Worm (Caenorhabditis elegans) whole organism, mixed stage, embryonic: ENCODE measurements around the gene C33G3.4.

Experiments
- ceh-39 ChIP-seq: fragments of 150-350 bp; optimal IDR thresholded peaks from 2 replicates; lab custom pipeline; 2014; ENCODE audit warnings: missing biosample characterization, missing genetic modification characterization
- ces-1 ChIP-seq: fragments of 150-350 bp; optimal IDR thresholded peaks from 2 replicates; lab custom pipeline; 2014; ENCODE audit warnings: missing biosample characterization, missing genetic modification reagents, missing genetic modification characterization
- elt-3 ChIP-seq: fragments of 150-350 bp; optimal IDR thresholded peaks from 2 replicates; lab custom pipeline; 2014; ENCODE audit warnings: missing biosample characterization, missing genetic modification characterization
- nhr-28 ChIP-seq: fragments of 150-350 bp; optimal IDR thresholded peaks from 2 replicates; lab custom pipeline; 2014; ENCODE audit warnings: missing biosample characterization, missing genetic modification characterization
- pha-4 ChIP-seq: fragments of 150-350 bp; optimal IDR thresholded peaks from 2 replicates; lab custom pipeline; 2018; ENCODE audit warnings: missing biosample characterization, missing genetic modification reagents, missing genetic modification characterization
- sem-2 ChIP-seq: fragments of 200-800 bp; sonication (Bioruptor generic); optimal IDR thresholded peaks from 2 replicates; lab custom pipeline; 2018; ENCODE audit warnings: mild to moderate bottlenecking, missing genetic modification characterization, missing compliant biosample characterization
- snpc-4 ChIP-seq: fragments of 150-350 bp; optimal IDR thresholded peaks from 2 replicates; lab custom pipeline; 2014; ENCODE audit warnings: missing biosample characterization, missing genetic modification characterization
- unc-39 ChIP-seq: fragments of 150-350 bp; optimal IDR thresholded peaks from 2 replicates; lab custom pipeline; 2014; ENCODE audit warnings: missing biosample characterization, missing genetic modification characterization
- unc-62 ChIP-seq: fragments of 150-350 bp; optimal IDR thresholded peaks from 2 replicates; lab custom pipeline; 2014; ENCODE audit warnings: missing biosample characterization, missing genetic modification reagents, missing genetic modification characterization
- ztf-11 ChIP-seq: fragments of 150-350 bp; optimal IDR thresholded peaks from 2 replicates; lab custom pipeline; 2014; ENCODE audit warnings: missing biosample characterization, missing genetic modification characterization

DNA sequence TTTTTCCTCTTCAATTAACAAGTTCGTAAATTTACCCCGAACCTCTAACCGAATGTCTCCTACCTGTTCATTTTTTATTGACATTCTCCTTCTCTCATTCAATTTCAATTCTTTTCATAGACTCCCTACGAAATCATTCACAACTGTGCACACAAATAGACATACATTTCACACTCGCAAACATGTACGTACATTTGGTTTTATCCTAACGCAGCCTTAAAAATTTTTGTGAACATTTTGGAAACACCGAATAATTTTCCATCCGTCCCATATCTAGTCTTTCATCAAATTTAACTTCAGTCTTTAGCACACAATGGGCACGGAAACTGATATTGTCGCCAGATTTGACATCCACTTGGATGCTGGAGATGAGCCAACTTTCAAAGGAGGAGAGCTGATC, 37.5 kb upstream of the C33G3.4 start, which contains the start of gene arrd-25:
- TF ChIP-seq ztf-11 (no peak), pha-4 (no peak), nhr-28 (tag; lab: Kevin White, UChicago) (no peak), ceh-39 (tag; lab: Kevin White, UChicago) (no peak), snpc-4 (tag; lab: Kevin White, UChicago) (no peak), sem-2 (GFP tag; lab: Kevin White, UChicago) (no peak), ces-1 (GFP tag; lab: Kevin White, UChicago) (no peak), elt-3 (tag; lab: Kevin White, UChicago) (no peak), unc-62 (GFP tag; lab: Kevin White, UChicago) (no peak), unc-39 (tag; lab: Kevin White, UChicago) (no peak)
